Fruit fly (Drosophila melanogaster): ENCODE results near the gene CG3021.

dm6 chrX:1031196-1031595, 4.6 kb downstream of the CG3021 start, which contains the start of gene CG14630:
- TF ChIP-seq CG7368 (GFP tag; optimal IDR thresholded peaks at IDR 0.05) (no peak), CG8319 (GFP tag; optimal IDR thresholded peaks at IDR 0.05) (no peak), CG32006 (GFP tag; optimal IDR thresholded peaks at IDR 0.05) (no peak), fd85E (GFP tag; optimal IDR thresholded peaks at IDR 0.05) (no peak), vri (GFP tag; optimal IDR thresholded peaks at IDR 0.05) (no peak), eg (GFP tag; IDR thresholded peaks at IDR 0.05) (no peak), CG8119 (GFP tag; IDR thresholded peaks at IDR 0.05) (no peak), Gug (GFP tag; IDR thresholded peaks at IDR 0.05) (no peak), Lpt (GFP tag; optimal IDR thresholded peaks at IDR 0.05) (no peak), fd59A (GFP tag; optimal IDR thresholded peaks at IDR 0.05) (no peak)
